Worm (Caenorhabditis elegans) whole organism, late embryonic: Measurements from ENCODE around the gene ncr-1.
A peak's percentile ranks its signal among the peaks of the same experiment; 100 is the strongest.

Source experiments
- C08G9.2 ChIP-seq: sonication (generic microtip); optimal IDR thresholded peaks from 2 replicates; lab custom pipeline; 2016; ENCODE audit warnings: mild to moderate bottlenecking, missing genetic modification characterization, moderate library complexity, missing compliant biosample characterization
- F13H6.1 ChIP-seq: sonication (generic microtip); optimal IDR thresholded peaks from 2 replicates; lab custom pipeline; 2016; ENCODE audit warnings: missing genetic modification characterization, missing compliant biosample characterization
- K09A11.1 ChIP-seq: sonication (generic microtip); optimal IDR thresholded peaks from 2 replicates; lab custom pipeline; 2017; ENCODE audit warnings: antibody characterized with exemption, mild to moderate bottlenecking, missing genetic modification characterization, missing compliant biosample characterization; ENCODE audit not compliant: insufficient read depth
- ahr-1 ChIP-seq: sonication (generic microtip); optimal IDR thresholded peaks from 2 replicates; lab custom pipeline; 2016; ENCODE audit warnings: missing genetic modification characterization, missing compliant biosample characterization
- ama-1 ChIP-seq: fragments of 150-350 bp; optimal IDR thresholded peaks from 2 replicates; lab custom pipeline; 2014
- ceh-14 ChIP-seq: sonication (generic microtip); optimal IDR thresholded peaks from 2 replicates; lab custom pipeline; 2016; ENCODE audit warnings: missing genotype, missing genetic modification characterization, missing compliant biosample characterization
- ceh-19 ChIP-seq: fragments of 200-800 bp; sonication (Bioruptor generic); optimal IDR thresholded peaks from 2 replicates; lab custom pipeline; 2018; ENCODE audit warnings: mild to moderate bottlenecking, missing genetic modification characterization, missing compliant biosample characterization
- ceh-22 ChIP-seq: sonication (generic microtip); optimal IDR thresholded peaks from 2 replicates; lab custom pipeline; 2017; ENCODE audit warnings: missing biosample characterization, missing genetic modification characterization
- ceh-31 ChIP-seq: sonication (generic microtip); optimal IDR thresholded peaks from 2 replicates; lab custom pipeline; 2016; ENCODE audit warnings: missing genetic modification characterization, missing compliant biosample characterization
- ceh-34 ChIP-seq: sonication (generic microtip); optimal IDR thresholded peaks from 2 replicates; lab custom pipeline; 2016; ENCODE audit warnings: mild to moderate bottlenecking, missing genetic modification characterization, missing compliant biosample characterization
- ceh-48 ChIP-seq: sonication (generic microtip); optimal IDR thresholded peaks from 2 replicates; lab custom pipeline; 2016; ENCODE audit warnings: missing genetic modification characterization, inconsistent platforms, missing compliant biosample characterization
- ceh-6 ChIP-seq: fragments of 200-800 bp; sonication (Bioruptor generic); optimal IDR thresholded peaks from 2 replicates; lab custom pipeline; 2018; ENCODE audit warnings: mild to moderate bottlenecking, missing genetic modification characterization, missing compliant biosample characterization
- ceh-9 ChIP-seq: sonication (generic microtip); optimal IDR thresholded peaks from 2 replicates; lab custom pipeline; 2016; ENCODE audit warnings: mild to moderate bottlenecking, missing genetic modification characterization, inconsistent platforms, missing compliant biosample characterization
- che-1 ChIP-seq: sonication (generic microtip); optimal IDR thresholded peaks from 2 replicates; lab custom pipeline; 2016; ENCODE audit warnings: mild to moderate bottlenecking, missing genetic modification characterization, missing compliant biosample characterization
- dmd-4 ChIP-seq: sonication (generic microtip); optimal IDR thresholded peaks from 2 replicates; lab custom pipeline; 2016; ENCODE audit warnings: borderline replicate concordance, missing genetic modification characterization, missing compliant biosample characterization
- elt-2 ChIP-seq: sonication (generic microtip); optimal IDR thresholded peaks from 2 replicates; lab custom pipeline; 2016; ENCODE audit warnings: missing genetic modification reagents, missing genetic modification characterization, missing compliant biosample characterization
- elt-4 ChIP-seq: sonication (generic microtip); optimal IDR thresholded peaks from 2 replicates; lab custom pipeline; 2016; ENCODE audit warnings: missing genetic modification characterization, missing compliant biosample characterization
- ets-4 ChIP-seq: sonication (generic microtip); optimal IDR thresholded peaks from 2 replicates; lab custom pipeline; 2016; ENCODE audit warnings: missing genetic modification characterization, missing compliant biosample characterization
- fax-1 ChIP-seq: sonication (generic microtip); optimal IDR thresholded peaks from 2 replicates; lab custom pipeline; 2016; ENCODE audit warnings: missing genotype, missing genetic modification characterization, missing compliant biosample characterization
- fkh-6 ChIP-seq: sonication (generic microtip); optimal IDR thresholded peaks from 2 replicates; lab custom pipeline; 2016; ENCODE audit warnings: missing genetic modification characterization, missing compliant biosample characterization
- hlh-13 ChIP-seq: fragments of 200-800 bp; sonication (Bioruptor generic); optimal IDR thresholded peaks from 2 replicates; lab custom pipeline; 2018; ENCODE audit warnings: mild to moderate bottlenecking, missing genetic modification characterization, missing compliant biosample characterization
- hlh-15 ChIP-seq: sonication (generic microtip); optimal IDR thresholded peaks from 2 replicates; lab custom pipeline; 2016; ENCODE audit warnings: missing genetic modification characterization, missing compliant biosample characterization
- hlh-30 ChIP-seq: sonication (generic microtip); optimal IDR thresholded peaks from 2 replicates; lab custom pipeline; 2017; ENCODE audit warnings: antibody characterized with exemption, missing genetic modification characterization, missing compliant biosample characterization; ENCODE audit not compliant: insufficient read depth
- hlh-6 ChIP-seq: sonication (generic microtip); optimal IDR thresholded peaks from 2 replicates; lab custom pipeline; 2016; ENCODE audit warnings: missing genotype, missing genetic modification characterization, missing compliant biosample characterization
- lim-6 ChIP-seq: sonication (generic microtip); optimal IDR thresholded peaks from 2 replicates; lab custom pipeline; 2016; ENCODE audit warnings: missing genetic modification characterization, missing compliant biosample characterization
- lin-11 ChIP-seq: fragments of 200-800 bp; sonication (Bioruptor generic); optimal IDR thresholded peaks from 2 replicates; lab custom pipeline; 2018; ENCODE audit warnings: mild to moderate bottlenecking, missing genetic modification characterization, missing compliant biosample characterization
- nfya-1 ChIP-seq: sonication (generic microtip); optimal IDR thresholded peaks from 2 replicates; lab custom pipeline; 2017; ENCODE audit warnings: missing genetic modification characterization, mild to moderate bottlenecking, missing compliant biosample characterization, antibody characterized with exemption, moderate library complexity
- nhr-11 ChIP-seq: fragments of 150-350 bp; optimal IDR thresholded peaks from 2 replicates; lab custom pipeline; 2014; ENCODE audit warnings: missing biosample characterization, missing genetic modification characterization
- nhr-232 ChIP-seq: sonication (generic microtip); optimal IDR thresholded peaks from 2 replicates; lab custom pipeline; 2016; ENCODE audit warnings: missing genetic modification characterization, missing compliant biosample characterization
- pag-3 ChIP-seq: sonication (generic microtip); optimal IDR thresholded peaks from 2 replicates; lab custom pipeline; 2016; ENCODE audit warnings: missing compliant biosample characterization, missing genetic modification characterization, borderline replicate concordance
- pat-9 ChIP-seq: fragments of 200-800 bp; sonication (Bioruptor generic); optimal IDR thresholded peaks from 2 replicates; lab custom pipeline; 2018; ENCODE audit warnings: mild to moderate bottlenecking, missing genetic modification characterization, moderate library complexity, missing compliant biosample characterization
- pax-1 ChIP-seq: fragments of 150-350 bp; optimal IDR thresholded peaks from 2 replicates; lab custom pipeline; 2014; ENCODE audit warnings: missing biosample characterization, missing genetic modification characterization
- pha-2 ChIP-seq: sonication (generic microtip); optimal IDR thresholded peaks from 2 replicates; lab custom pipeline; 2017; ENCODE audit warnings: mild to moderate bottlenecking, missing genetic modification characterization, missing compliant biosample characterization
- pha-4 ChIP-seq: fragments of 150-350 bp; optimal IDR thresholded peaks from 2 replicates; lab custom pipeline; 2018; ENCODE audit warnings: missing biosample characterization, missing genetic modification reagents, missing genetic modification characterization
- ref-2 ChIP-seq: sonication (generic microtip); optimal IDR thresholded peaks from 2 replicates; lab custom pipeline; 2016; ENCODE audit warnings: missing genetic modification characterization, missing compliant biosample characterization
- rnt-1 ChIP-seq: sonication (generic microtip); optimal IDR thresholded peaks from 2 replicates; lab custom pipeline; 2016; ENCODE audit warnings: missing genetic modification characterization, missing compliant biosample characterization
- sdc-2 ChIP-seq: sonication (generic microtip); optimal IDR thresholded peaks from 2 replicates; lab custom pipeline; 2016; ENCODE audit warnings: missing genotype, missing genetic modification characterization, missing compliant biosample characterization
- sox-2 ChIP-seq: fragments of 200-800 bp; sonication (Bioruptor generic); IDR thresholded peaks from 2 replicates; pipeline ENCODE4 v1.3.6; 2022; ENCODE audit warnings: missing genetic modification reagents, missing genetic modification characterization, missing compliant biosample characterization
- sox-4 ChIP-seq: sonication (generic microtip); optimal IDR thresholded peaks from 2 replicates; lab custom pipeline; 2017; ENCODE audit warnings: mild to moderate bottlenecking, missing genetic modification characterization, inconsistent platforms, missing compliant biosample characterization
- syd-9 ChIP-seq: sonication (generic microtip); optimal IDR thresholded peaks from 2 replicates; lab custom pipeline; 2016; ENCODE audit warnings: mild to moderate bottlenecking, missing genetic modification characterization, moderate library complexity, missing compliant biosample characterization
- tbx-2 ChIP-seq: sonication (generic microtip); optimal IDR thresholded peaks from 2 replicates; lab custom pipeline; 2016; ENCODE audit warnings: missing genetic modification characterization, missing compliant biosample characterization
- ttx-3 ChIP-seq: sonication (generic microtip); optimal IDR thresholded peaks from 2 replicates; lab custom pipeline; 2016; ENCODE audit warnings: missing genetic modification reagents, missing genetic modification characterization, missing compliant biosample characterization
- unc-86 ChIP-seq: sonication (generic microtip); optimal IDR thresholded peaks from 2 replicates; lab custom pipeline; 2016; ENCODE audit warnings: missing genetic modification characterization, missing compliant biosample characterization
- zip-5 ChIP-seq: sonication (generic microtip); optimal IDR thresholded peaks from 2 replicates; lab custom pipeline; 2016; ENCODE audit warnings: missing genetic modification characterization, missing compliant biosample characterization
- ztf-16 ChIP-seq: sonication (generic microtip); optimal IDR thresholded peaks from 2 replicates; lab custom pipeline; 2017; ENCODE audit warnings: missing genetic modification characterization, missing compliant biosample characterization

The ncr-1 gene

DNA sequence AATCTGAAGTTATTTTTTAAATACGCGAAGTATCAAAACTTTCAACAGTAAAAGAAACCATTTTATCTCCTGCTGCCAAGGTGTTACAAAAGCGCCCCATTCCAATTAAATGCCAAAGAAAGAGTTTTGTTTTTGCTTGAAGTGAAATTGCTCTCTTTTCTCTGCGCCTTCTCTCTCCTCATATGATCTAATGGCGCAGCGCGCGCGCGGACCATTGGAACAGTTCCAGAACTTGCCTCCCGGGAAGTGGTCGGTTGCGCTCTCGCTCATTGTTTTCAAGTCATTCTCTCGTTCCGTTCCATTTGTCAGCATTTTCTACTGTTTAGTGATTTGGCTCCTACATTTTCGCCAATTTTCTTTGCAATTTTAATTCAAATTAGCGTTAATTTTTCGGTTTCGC is 36.7 kb downstream of the ncr-1 start:
- TF ChIP-seq ceh-34 (tag; lab: Kevin White, UChicago) = no peak
- TF ChIP-seq pax-1 = no peak
- TF ChIP-seq pat-9 (tag; lab: Kevin White, UChicago) = no peak
- no peak for TF ChIP-seq sox-4 (tag; lab: Kevin White, UChicago)
- TF ChIP-seq ets-4 (tag; lab: Kevin White, UChicago) = no peak
- TF ChIP-seq ceh-9 (tag; lab: Kevin White, UChicago) = no peak
- TF ChIP-seq sdc-2 (tag; lab: Kevin White, UChicago) = no peak

DNA sequence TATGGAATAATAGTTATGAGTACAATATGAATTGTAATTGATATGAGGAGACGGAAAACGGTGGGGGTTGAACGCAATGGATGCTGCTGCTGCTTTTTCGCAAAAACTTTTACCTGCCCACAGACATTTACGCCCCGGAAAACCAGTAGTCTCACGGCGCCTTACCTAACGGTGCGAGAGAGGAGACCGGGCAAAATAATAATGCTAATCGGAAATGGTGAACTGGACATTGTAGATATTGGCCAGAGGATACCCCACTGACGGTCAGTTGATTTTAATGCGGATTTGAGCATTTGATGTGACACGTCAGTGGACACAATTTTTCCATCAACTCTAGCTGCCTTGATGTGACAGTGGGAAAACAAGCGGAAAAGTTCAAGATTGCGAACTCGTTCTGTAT is 40.4 kb downstream of the ncr-1 start, which contains the start of gene mltn-13:
Gene mltn-13, minus strand, starts transcription at position 101 of the 400 bp plus-strand sequence.
- TF ChIP-seq ztf-16 = no peak
- no peak for TF ChIP-seq zip-5 (tag; lab: Kevin White, UChicago)
- TF ChIP-seq rnt-1 (tag; lab: Kevin White, UChicago) = no peak
- no peak for TF ChIP-seq lim-6 (tag; lab: Kevin White, UChicago)
- TF ChIP-seq fax-1 (tag; lab: Kevin White, UChicago) = no peak
- no peak for TF ChIP-seq K09A11.1 (tag; lab: Kevin White, UChicago)
- TF ChIP-seq nhr-232 (tag; lab: Kevin White, UChicago) = no peak
- TF ChIP-seq hlh-13 (GFP tag; lab: Kevin White, UChicago) = no peak
- no peak for TF ChIP-seq ttx-3 (tag; lab: Kevin White, UChicago)
- no peak for TF ChIP-seq C08G9.2 (tag; lab: Kevin White, UChicago)

DNA sequence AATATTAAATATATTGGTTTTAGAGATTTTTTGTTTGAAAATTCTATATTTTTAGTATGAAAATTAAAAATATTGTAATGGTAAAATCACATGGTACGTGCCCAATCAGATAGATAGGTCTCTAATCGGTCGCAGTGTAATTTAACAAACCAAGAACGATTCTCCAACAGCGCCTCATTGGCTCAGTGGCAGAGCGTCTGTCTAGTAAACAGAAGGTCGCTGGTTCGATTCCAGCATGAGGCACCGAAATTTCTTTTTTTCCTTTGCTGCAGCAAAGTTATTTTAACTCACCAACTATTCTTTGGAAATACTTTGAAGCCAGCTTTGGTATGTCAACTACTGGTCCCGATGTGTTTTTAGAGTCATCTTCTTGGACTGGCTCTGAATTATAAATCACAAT is 43.8 kb downstream of the ncr-1 start:
- TF ChIP-seq pax-1 = no peak
- TF ChIP-seq pat-9 (tag; lab: Kevin White, UChicago) = no peak
- no peak for TF ChIP-seq ama-1
- TF ChIP-seq dmd-4 (tag; lab: Kevin White, UChicago) = no peak
- peak; percentile 7 for TF ChIP-seq nfya-1
- TF ChIP-seq lin-11 (tag; lab: Kevin White, UChicago) = peak; percentile 4
- no peak for TF ChIP-seq sdc-2 (tag; lab: Kevin White, UChicago)
- no peak for TF ChIP-seq F13H6.1
- TF ChIP-seq syd-9 (tag; lab: Kevin White, UChicago) = no peak
- TF ChIP-seq ref-2 (tag; lab: Kevin White, UChicago) = no peak
- TF ChIP-seq sox-2 (GFP tag; lab: Robert Waterston, UW) = no peak; the same call in 1 of the 2 replicates
- TF ChIP-seq ceh-14 (tag; lab: Kevin White, UChicago) = no peak
- no peak for TF ChIP-seq nhr-11 (tag; lab: Kevin White, UChicago)
- TF ChIP-seq ceh-19 = no peak
- TF ChIP-seq hlh-15 (tag; lab: Kevin White, UChicago) = no peak
- TF ChIP-seq ceh-34 (tag; lab: Kevin White, UChicago) = peak; percentile 8
- peak; percentile 8 for TF ChIP-seq ceh-6 (GFP tag; lab: Kevin White, UChicago)
- TF ChIP-seq elt-4 (tag; lab: Kevin White, UChicago) = no peak
- TF ChIP-seq elt-2 (tag; lab: Kevin White, UChicago) = peak; percentile 15
- TF ChIP-seq pha-4 = no peak
- TF ChIP-seq unc-86 (tag; lab: Kevin White, UChicago) = no peak
- no peak for TF ChIP-seq ahr-1 (tag; lab: Kevin White, UChicago)
- no peak for TF ChIP-seq nhr-232 (tag; lab: Kevin White, UChicago)
- no peak for TF ChIP-seq ceh-31 (tag; lab: Kevin White, UChicago)
- TF ChIP-seq che-1 (tag; lab: Kevin White, UChicago) = peak; percentile 21
- TF ChIP-seq, all 69 proteins: peak for 6

DNA sequence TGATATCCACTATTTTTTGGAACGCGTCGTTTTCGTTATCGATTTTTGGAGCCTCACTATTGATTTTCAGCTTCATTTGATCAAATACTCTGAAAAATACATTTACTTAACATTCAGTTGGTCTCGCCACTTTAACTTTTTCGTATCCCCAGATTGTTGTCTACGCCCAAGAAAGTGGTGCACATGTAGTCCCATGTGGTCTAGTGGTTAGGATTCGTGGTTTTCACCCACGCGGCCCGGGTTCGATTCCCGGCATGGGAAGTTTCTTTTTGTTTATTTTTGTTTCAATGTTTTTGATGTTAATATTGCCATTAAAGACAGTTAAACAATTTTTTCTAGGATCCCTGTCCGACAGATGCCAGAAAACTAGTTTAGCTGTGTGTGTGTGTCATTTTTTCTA is 44.6 kb downstream of the ncr-1 start:
- TF ChIP-seq hlh-30 (peak; percentile 40), pag-3 (no peak), ttx-3 (tag; lab: Kevin White, UChicago) (peak; percentile 53), tbx-2 (tag; lab: Kevin White, UChicago) (no peak), ahr-1 (tag; lab: Kevin White, UChicago) (peak; percentile 32), ceh-48 (peak; percentile 51), pha-2 (tag; lab: Kevin White, UChicago) (no peak), syd-9 (tag; lab: Kevin White, UChicago) (peak; percentile 70), hlh-6 (peak; percentile 91), K09A11.1 (tag; lab: Kevin White, UChicago) (peak; percentile 57), fax-1 (tag; lab: Kevin White, UChicago) (peak; percentile 39), sox-2 (GFP tag; lab: Robert Waterston, UW) (peak; percentile 81), ztf-16 (peak; percentile 62), ceh-14 (tag; lab: Kevin White, UChicago) (peak; percentile 25), che-1 (tag; lab: Kevin White, UChicago) (peak; percentile 55), lin-11 (tag; lab: Kevin White, UChicago) (peak; percentile 50), ceh-22 (no peak), hlh-13 (GFP tag; lab: Kevin White, UChicago) (peak; percentile 56), ceh-6 (GFP tag; lab: Kevin White, UChicago) (peak; percentile 72), nhr-232 (tag; lab: Kevin White, UChicago) (peak; percentile 62), fkh-6 (tag; lab: Kevin White, UChicago) (peak; percentile 49)
